Fruit fly (Drosophila melanogaster): ENCODE data around the gene Vps15.

The Vps15 gene

DNA sequence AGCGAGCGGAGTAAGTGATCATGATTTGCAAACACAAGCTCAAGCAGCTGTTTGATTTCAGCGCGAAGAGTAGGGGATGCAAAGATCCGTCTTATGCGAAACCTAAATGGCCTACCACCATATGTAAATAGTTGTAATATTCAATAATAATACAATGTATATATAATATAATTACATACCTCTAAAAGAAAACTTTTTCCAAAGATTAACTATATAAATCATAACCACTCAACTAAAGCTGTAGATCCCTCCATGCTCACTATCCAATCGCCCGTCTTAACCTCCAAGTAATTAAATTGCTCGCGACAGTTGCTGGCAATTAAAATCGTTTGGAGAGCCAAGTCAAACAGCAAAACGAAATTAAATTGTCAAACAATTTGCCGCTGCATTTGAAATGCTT is 18.3 kb downstream of the Vps15 start (continued):
- TF ChIP-seq CG8281 (tag; optimal IDR thresholded peaks at IDR 0.05) (peak; percentile 11), CG18262 (tag; optimal IDR thresholded peaks at IDR 0.05) (peak; percentile 68), CG9932 (GFP tag; IDR thresholded peaks at IDR 0.05) (peak; percentile 81), kay (GFP tag; optimal IDR thresholded peaks at IDR 0.05) (peak; percentile 47), CG1529 (GFP tag; optimal IDR thresholded peaks at IDR 0.05) (no peak), bowl (GFP tag; IDR thresholded peaks at IDR 0.05) (no peak), mirr (GFP tag; optimal IDR thresholded peaks at IDR 0.05) (no peak), zen (tag; optimal IDR thresholded peaks at IDR 0.05) (peak; percentile 25), ssp (GFP tag; IDR thresholded peaks at IDR 0.05) (peak; percentile 63), CG6854 (GFP tag; optimal IDR thresholded peaks at IDR 0.05) (peak; percentile 40), CG32772 (GFP tag; IDR thresholded peaks at IDR 0.05) (peak; percentile 26; the same call in 1 of the 2 replicates), Taf1 (GFP tag; IDR thresholded peaks at IDR 0.05) (peak; percentile 67), CTCF (GFP tag; optimal IDR thresholded peaks at IDR 0.05) (no peak), pb (GFP tag; optimal IDR thresholded peaks at IDR 0.05) (no peak), Aef1 (GFP tag; IDR thresholded peaks at IDR 0.05) (peak; percentile 80), CG15479 (GFP tag; optimal IDR thresholded peaks at IDR 0.05) (no peak), CG15269 (tag; optimal IDR thresholded peaks at IDR 0.05) (peak; percentile 83), Dip3 (GFP tag; optimal IDR thresholded peaks at IDR 0.05) (no peak), Rfx (GFP tag; IDR thresholded peaks at IDR 0.05) (peak; percentile 90), vnd (GFP tag; IDR thresholded peaks at IDR 0.05; ENCODE audit: partially characterized antibody) (no peak), CG6272 (GFP tag; IDR thresholded peaks at IDR 0.05) (peak; percentile 73), Hr3 (GFP tag; optimal IDR thresholded peaks at IDR 0.05) (peak; percentile 78), Stat92E (GFP tag; optimal IDR thresholded peaks at IDR 0.05) (no peak), CG9609 (GFP tag; optimal IDR thresholded peaks at IDR 0.05) (no peak), CG15696 (tag; optimal IDR thresholded peaks at IDR 0.05) (peak; percentile 23), CG18011 (GFP tag; optimal IDR thresholded peaks at IDR 0.05) (peak; percentile 17), Drgx (GFP tag; IDR thresholded peaks at IDR 0.05) (peak; percentile 95), hkb (optimal IDR thresholded peaks at IDR 0.05) (no peak), hkb (GFP tag; IDR thresholded peaks at IDR 0.05) (peak; percentile 85), CG15601 (tag; optimal IDR thresholded peaks at IDR 0.05) (no peak), nom (GFP tag; optimal IDR thresholded peaks at IDR 0.05) (peak; percentile 18), pzg (GFP tag; optimal IDR thresholded peaks at IDR 0.05) (no peak), cwo (GFP tag; optimal IDR thresholded peaks at IDR 0.05) (peak; percentile 30), Sin3A (optimal IDR thresholded peaks at IDR 0.05) (no peak), CG1603 (tag; optimal IDR thresholded peaks at IDR 0.05) (peak; percentile 8), CG31388 (GFP tag; optimal IDR thresholded peaks at IDR 0.05) (peak; percentile 22), CG30020 (tag; optimal IDR thresholded peaks at IDR 0.05) (no peak), ham (GFP tag; IDR thresholded peaks at IDR 0.05) (no peak), nerfin-2 (GFP tag; IDR thresholded peaks at IDR 0.05; ENCODE audit: partially characterized antibody) (no peak), bsh (GFP tag; optimal IDR thresholded peaks at IDR 0.05) (peak; percentile 28 to 54), btn (GFP tag; optimal IDR thresholded peaks at IDR 0.05) (no peak), da (GFP tag; optimal IDR thresholded peaks at IDR 0.05) (no peak), chm (GFP tag; IDR thresholded peaks at IDR 0.05) (no peak; the same call in 1 of the 2 replicates), Fer2 (tag; optimal IDR thresholded peaks at IDR 0.05) (peak; percentile 30), CG8290 (GFP tag; optimal IDR thresholded peaks at IDR 0.05) (no peak), CG8290 (tag; optimal IDR thresholded peaks at IDR 0.05) (peak in 1 of 2 experiments; percentile 21), cg (GFP tag; optimal IDR thresholded peaks at IDR 0.05) (no peak), H15 (GFP tag; IDR thresholded peaks at IDR 0.05) (peak; percentile 73; the same call in 2 of the 3 replicates), MBD-R2 (GFP tag; IDR thresholded peaks at IDR 0.05) (peak; percentile 39; the same call in 1 of the 2 replicates), CG7928 (GFP tag; optimal IDR thresholded peaks at IDR 0.05) (peak; percentile 22), row (GFP tag; IDR thresholded peaks at IDR 0.05) (peak; percentile 85), her (GFP tag; optimal IDR thresholded peaks at IDR 0.05) (no peak), CG15011 (GFP tag; optimal IDR thresholded peaks at IDR 0.05) (peak; percentile 62)

Measured in whole organism, embryonic.